Fruit fly (Drosophila melanogaster) whole organism, wandering third instar larva: ENCODE measurements around the gene Graf.

ENCODE experiments used
- Abd-B ChIP-seq: fragments of >200 bp; optimal IDR thresholded peaks from 2 replicates; lab custom pipeline; 2017; ENCODE audit warnings: missing biosample characterization, missing genetic modification characterization
- CG9705 ChIP-seq: fragments of 200-800 bp; sonication (Bioruptor generic); optimal IDR thresholded peaks from 2 replicates; lab custom pipeline; 2018; ENCODE audit warnings: missing biosample characterization, mild to moderate bottlenecking, missing genetic modification characterization
- Jra ChIP-seq: sonication (Bioruptor generic); optimal IDR thresholded peaks from 2 replicates; lab custom pipeline; 2016; ENCODE audit warnings: missing biosample characterization, missing genetic modification characterization
- Myc ChIP-seq: fragments of >200 bp; optimal IDR thresholded peaks from 2 replicates; lab custom pipeline; 2017
- Sp1 ChIP-seq: fragments of 200-800 bp; sonication (Bioruptor generic); optimal IDR thresholded peaks from 3 replicates; lab custom pipeline; 2019; ENCODE audit warnings: missing biosample characterization, mild to moderate bottlenecking, missing genetic modification characterization, moderate library complexity
- Vsx2 ChIP-seq: fragments of 200-300, 225-300 bp; sonication (Bioruptor generic); optimal IDR thresholded peaks from 2 replicates; lab custom pipeline; 2018; ENCODE audit warnings: missing biosample characterization, missing genetic modification characterization; ENCODE audit not compliant: partially characterized antibody
- brk ChIP-seq: fragments of 200-800 bp; sonication (Bioruptor generic); optimal IDR thresholded peaks from 2 replicates; lab custom pipeline; 2016; ENCODE audit warnings: missing biosample characterization, mild to moderate bottlenecking, missing genetic modification characterization
- dmrt93B ChIP-seq: fragments of 200-800 bp; sonication (Bioruptor generic); optimal IDR thresholded peaks from 2 replicates; lab custom pipeline; 2018; ENCODE audit warnings: missing biosample characterization, mild to moderate bottlenecking, missing genetic modification characterization
- ey ChIP-seq: fragments of 200-800 bp; sonication (Bioruptor generic); optimal IDR thresholded peaks from 2 replicates; lab custom pipeline; 2016; ENCODE audit warnings: missing biosample characterization, missing genetic modification characterization
- h ChIP-seq: fragments of 200-800 bp; sonication (Bioruptor generic); optimal IDR thresholded peaks from 3 replicates; lab custom pipeline; 2016; ENCODE audit warnings: missing biosample characterization, mild to moderate bottlenecking, missing genetic modification characterization
- jim ChIP-seq: fragments of 175-275, 200-325 bp; sonication (Bioruptor generic); optimal IDR thresholded peaks from 2 replicates; lab custom pipeline; 2016; ENCODE audit warnings: missing biosample characterization, mild to moderate bottlenecking, missing genetic modification characterization
- pan ChIP-seq: fragments of >200 bp; optimal IDR thresholded peaks from 2 replicates; lab custom pipeline; 2017
- psq ChIP-seq: fragments of 200-800 bp; sonication (Bioruptor generic); optimal IDR thresholded peaks from 3 replicates; lab custom pipeline; 2017; ENCODE audit warnings: missing biosample characterization, mild to moderate bottlenecking, missing genetic modification characterization, moderate library complexity
- usp ChIP-seq: fragments of >200 bp; optimal IDR thresholded peaks from 2 replicates; lab custom pipeline; 2017; ENCODE audit warnings: missing biosample characterization, missing genetic modification characterization

- TF ChIP-seq h (GFP tag; lab: Kevin White, UChicago) (no peak), Abd-B (GFP tag; lab: Kevin White, UChicago) (no peak), Myc (lab: Kevin White, UChicago) (no peak), jim (GFP tag; lab: Kevin White, UChicago) (no peak), Vsx2 (GFP tag; lab: Kevin White, UChicago) (no peak), dmrt93B (GFP tag; lab: Kevin White, UChicago) (no peak), CG9705 (GFP tag; lab: Kevin White, UChicago) (no peak), Sp1 (GFP tag; lab: Kevin White, UChicago) (no peak), usp (GFP tag; lab: Kevin White, UChicago) (no peak), psq (GFP tag; lab: Kevin White, UChicago) (no peak), ey (GFP tag; lab: Kevin White, UChicago) (no peak), brk (no peak), Jra (no peak), pan (lab: Kevin White, UChicago) (no peak)
Measured at dm6 chrX:15772663-15773062, 12.1 kb upstream of the Graf start, which contains the start of gene CG43672.
